Worm (Caenorhabditis elegans): Measurements from ENCODE around the gene T28F12.1.
A peak's percentile ranks its signal among the peaks of the same experiment; 100 is the strongest.

Gene T28F12.1

DNA sequence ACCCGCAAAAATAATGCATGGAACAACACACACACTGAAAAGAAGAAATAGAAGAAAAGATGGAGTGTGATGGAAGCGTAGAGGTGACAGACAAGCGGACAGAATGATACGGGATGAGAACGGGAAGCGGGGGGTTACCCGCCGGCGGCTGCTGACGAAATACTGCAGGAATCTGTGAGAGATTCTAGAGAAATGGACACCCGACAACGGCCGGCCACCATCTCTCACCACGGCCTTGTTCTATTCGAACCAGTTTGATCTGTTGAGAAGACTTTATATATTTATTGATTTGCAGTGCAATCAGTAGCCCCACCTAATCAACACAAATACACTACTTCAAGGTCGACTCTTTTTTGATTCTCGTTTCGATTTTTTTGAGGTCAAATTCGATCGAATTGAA, 37.6 kb downstream of the T28F12.1 start (continued):
- peak; percentile 83 for TF ChIP-seq nhr-28 (tag; optimal IDR thresholded peaks at IDR 0.05)
- no peak for TF ChIP-seq unc-39 (tag; optimal IDR thresholded peaks at IDR 0.05)
- TF ChIP-seq snpc-1.2 (GFP tag; IDR thresholded peaks at IDR 0.05): no peak
- no peak for TF ChIP-seq php-3 (GFP tag; IDR thresholded peaks at IDR 0.05)
- TF ChIP-seq aly-2 (tag; optimal IDR thresholded peaks at IDR 0.05): no peak
- TF ChIP-seq madf-5 (GFP tag; IDR thresholded peaks at IDR 0.05): no peak
- TF ChIP-seq ztf-7 (tag; optimal IDR thresholded peaks at IDR 0.05): no peak
- no peak for TF ChIP-seq daf-16 (GFP tag; optimal IDR thresholded peaks at IDR 0.05)
- peak; percentile 44 for TF ChIP-seq daf-16 (tag; optimal IDR thresholded peaks at IDR 0.05)
- TF ChIP-seq Y75B8A.6 (GFP tag; IDR thresholded peaks at IDR 0.05): no peak
- no peak for TF ChIP-seq dmd-9 (GFP tag; IDR thresholded peaks at IDR 0.05)
- no peak for TF ChIP-seq vab-7 (GFP tag; IDR thresholded peaks at IDR 0.05)
- peak; percentile 37; the same call in 1 of the 2 replicates for TF ChIP-seq set-16 (GFP tag; IDR thresholded peaks at IDR 0.05)
- no peak for TF ChIP-seq ces-1 (GFP tag; optimal IDR thresholded peaks at IDR 0.05)
- no peak for TF ChIP-seq ceh-32 (tag; optimal IDR thresholded peaks at IDR 0.05; ENCODE audit: poor library complexity)
- no peak for TF ChIP-seq F49E8.2 (tag; optimal IDR thresholded peaks at IDR 0.05; ENCODE audit: borderline replicate concordance)
- TF ChIP-seq aha-1 (tag): peak; percentile 94
- TF ChIP-seq nhr-102 (tag; optimal IDR thresholded peaks at IDR 0.05): no peak
- TF ChIP-seq mxl-2 (GFP tag; conservative IDR thresholded peaks at IDR 0.05): no peak
- no peak for TF ChIP-seq ZK546.5 (tag; optimal IDR thresholded peaks at IDR 0.05)
- TF ChIP-seq F44E2.7 (GFP tag; IDR thresholded peaks at IDR 0.05): no peak
- no peak for TF ChIP-seq zag-1 (tag; optimal IDR thresholded peaks at IDR 0.05)
- no peak for TF ChIP-seq ctbp-1 (GFP tag; IDR thresholded peaks at IDR 0.05)
- no peak for TF ChIP-seq F37D6.2 (tag; optimal IDR thresholded peaks at IDR 0.05)
- TF ChIP-seq unc-62 (GFP tag; optimal IDR thresholded peaks at IDR 0.05 in 1 of 2): no peak
- TF ChIP-seq unc-62 (tag; optimal IDR thresholded peaks at IDR 0.05): no peak
- TF ChIP-seq hlh-30 (tag; optimal IDR thresholded peaks at IDR 0.05; ENCODE audit: insufficient read depth): peak; percentile 46
- no peak for TF ChIP-seq madf-9 (GFP tag; conservative IDR thresholded peaks at IDR 0.05)
- no peak for TF ChIP-seq D1046.2 (GFP tag; IDR thresholded peaks at IDR 0.05)
- no peak for TF ChIP-seq mdt-29 (GFP tag; IDR thresholded peaks at IDR 0.05)
- no peak for TF ChIP-seq F10B5.3 (tag; optimal IDR thresholded peaks at IDR 0.05)
- TF ChIP-seq mes-2 (tag; optimal IDR thresholded peaks at IDR 0.05; ENCODE audit: poor library complexity, severe bottlenecking): peak; percentile 22
- no peak for TF ChIP-seq nhr-25 (tag; optimal IDR thresholded peaks at IDR 0.05; ENCODE audit: borderline replicate concordance, insufficient read depth)
- no peak for TF ChIP-seq nhr-10 (tag; optimal IDR thresholded peaks at IDR 0.05)
- TF ChIP-seq hmg-1.1 (GFP tag; IDR thresholded peaks at IDR 0.05): peak; percentile 35; the same call in 1 of the 2 replicates
- TF ChIP-seq nhr-76 (tag; optimal IDR thresholded peaks at IDR 0.05): no peak
- TF ChIP-seq F26F4.8 (GFP tag; conservative IDR thresholded peaks at IDR 0.05): no peak
- no peak for TF ChIP-seq tag-97 (GFP tag; IDR thresholded peaks at IDR 0.05)
- TF ChIP-seq lin-13 (GFP tag; optimal IDR thresholded peaks at IDR 0.05): no peak
- peak; percentile 74 for TF ChIP-seq mxl-3 (GFP tag; optimal IDR thresholded peaks at IDR 0.05)
- TF ChIP-seq nhr-77 (tag; optimal IDR thresholded peaks at IDR 0.05): peak; percentile 60
- no peak for TF ChIP-seq ztf-11 (tag; optimal IDR thresholded peaks at IDR 0.05)
- no peak for TF ChIP-seq ama-1 (optimal IDR thresholded peaks at IDR 0.05)
- TF ChIP-seq Y5F2A.4 (GFP tag; optimal IDR thresholded peaks at IDR 0.05): no peak
- TF ChIP-seq nhr-111 (GFP tag; optimal IDR thresholded peaks at IDR 0.05): no peak
- peak; percentile 21 to 31 for TF ChIP-seq lsy-2 (tag; optimal IDR thresholded peaks at IDR 0.05)
- no peak for TF ChIP-seq skn-1 (tag; optimal IDR thresholded peaks at IDR 0.05)
- TF ChIP-seq tra-1 (GFP tag; IDR thresholded peaks at IDR 0.05): no peak
- no peak for TF ChIP-seq nhr-237 (tag; optimal IDR thresholded peaks at IDR 0.05)
- TF ChIP-seq zip-2 (tag; optimal IDR thresholded peaks at IDR 0.05): no peak
- TF ChIP-seq egl-43 (GFP tag; IDR thresholded peaks at IDR 0.05): no peak
- TF ChIP-seq hlh-11 (tag; optimal IDR thresholded peaks at IDR 0.05): peak; percentile 72
- no peak for TF ChIP-seq egl-27 (tag; optimal IDR thresholded peaks at IDR 0.05)
